Worm (Caenorhabditis elegans): ENCODE data around the gene nsph-3.1.

Gene nsph-3.1

DNA sequence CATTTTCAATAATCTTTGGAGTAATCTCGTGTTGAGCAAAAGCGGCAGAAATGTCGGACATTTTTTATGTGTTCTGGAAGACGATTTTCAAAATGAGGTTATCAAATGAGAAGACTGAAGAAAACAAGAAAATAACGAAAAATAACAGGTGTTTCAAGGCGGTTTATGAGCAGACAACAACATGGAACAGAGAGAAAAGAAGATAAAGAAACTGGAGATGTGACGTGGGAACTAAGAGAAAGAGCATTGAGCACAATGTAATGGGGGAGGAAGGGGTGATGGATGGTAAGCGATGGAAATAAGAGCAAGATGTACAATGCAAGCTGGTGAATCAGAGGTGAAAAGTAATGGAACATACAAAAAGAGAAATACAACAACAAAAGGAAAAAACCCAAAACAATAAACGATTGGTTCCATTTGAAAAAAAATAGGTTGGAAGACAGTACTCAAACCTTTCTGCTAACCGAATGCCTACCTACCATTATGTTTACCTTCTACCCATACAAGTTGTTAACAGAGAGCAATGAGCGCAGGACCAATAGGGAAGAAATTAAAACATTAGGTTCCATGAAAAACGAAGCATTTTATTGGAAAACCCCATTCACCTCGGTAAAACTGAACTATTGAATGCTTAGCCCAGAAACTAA is 8.1 kb downstream of the nsph-3.1 start, which contains the start of gene Y69E1A.5:
Y69E1A.5 (minus strand) TSS at position 73 of the 647 bp plus-strand sequence.
- TF ChIP-seq unc-62 (GFP tag; optimal IDR thresholded peaks at IDR 0.05 in 1 of 2) (peak in 1 of 2 experiments; percentile 97), unc-62 (tag; optimal IDR thresholded peaks at IDR 0.05) (no peak), nhr-25 (tag; optimal IDR thresholded peaks at IDR 0.05; ENCODE audit: borderline replicate concordance, insufficient read depth) (no peak), aly-2 (tag; optimal IDR thresholded peaks at IDR 0.05) (no peak), daf-16 (GFP tag; optimal IDR thresholded peaks at IDR 0.05) (peak in 1 of 2 experiments; percentile 41), daf-16 (tag; optimal IDR thresholded peaks at IDR 0.05) (no peak)

DNA sequence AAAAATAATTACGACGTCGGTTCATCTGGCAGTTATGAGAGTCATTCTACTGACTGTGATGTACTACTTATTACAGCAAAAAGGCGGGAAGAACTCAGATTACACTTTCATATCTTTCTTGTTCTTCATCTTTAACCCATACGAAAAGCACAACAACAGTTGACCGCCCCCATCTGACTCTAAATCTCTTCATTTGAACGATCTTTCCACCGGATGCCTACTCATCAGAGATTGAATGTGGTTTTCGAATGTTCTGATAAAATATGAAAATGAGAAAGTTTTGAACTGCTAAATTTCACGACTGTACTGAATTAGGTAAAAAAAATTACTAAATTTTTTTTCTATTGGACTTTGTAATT is 8.6 kb downstream of the nsph-3.1 start, which contains the start of gene sri-19:
sri-19 (plus strand) TSS at position 143 of the 359 bp plus-strand sequence.
- TF ChIP-seq F26F4.8 (GFP tag; conservative IDR thresholded peaks at IDR 0.05) = no peak
- no peak for TF ChIP-seq saeg-2 (GFP tag; IDR thresholded peaks at IDR 0.05)

DNA sequence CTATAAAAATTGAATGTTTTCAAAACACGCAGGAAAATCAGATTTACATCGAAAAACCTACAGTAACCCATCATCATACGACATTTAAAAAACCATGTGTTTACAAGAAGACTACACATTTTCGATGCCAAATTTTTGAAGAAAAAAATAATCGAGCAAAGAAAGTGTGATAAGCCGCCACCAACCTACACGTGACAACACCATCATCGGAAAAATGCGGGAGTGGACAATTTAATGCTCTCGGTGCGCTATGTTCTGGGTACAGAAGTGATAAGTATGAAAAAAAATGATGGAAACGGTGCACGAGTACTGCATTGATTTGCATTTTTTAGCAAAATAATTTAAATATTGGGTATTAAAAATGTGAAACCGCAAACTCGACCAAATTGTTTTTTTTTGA is 15.1 kb downstream of the nsph-3.1 start:
- TF ChIP-seq spr-3 (GFP tag; optimal IDR thresholded peaks at IDR 0.05) (no peak), tag-97 (GFP tag; IDR thresholded peaks at IDR 0.05) (no peak), zfp-2 (tag; optimal IDR thresholded peaks at IDR 0.05) (no peak), pqm-1 (tag; optimal IDR thresholded peaks at IDR 0.05) (no peak), ceh-44 (GFP tag; IDR thresholded peaks at IDR 0.05) (no peak), nhr-77 (tag; optimal IDR thresholded peaks at IDR 0.05) (peak; percentile 24), unc-62 (GFP tag; optimal IDR thresholded peaks at IDR 0.05 in 1 of 2) (no peak), unc-62 (tag; optimal IDR thresholded peaks at IDR 0.05) (no peak), lin-39 (tag; optimal IDR thresholded peaks at IDR 0.05) (no peak), ceh-28 (tag; optimal IDR thresholded peaks at IDR 0.05) (no peak), T26A8.4 (GFP tag; IDR thresholded peaks at IDR 0.05) (no peak), rbr-2 (tag; optimal IDR thresholded peaks at IDR 0.05) (no peak), F49E8.2 (tag; optimal IDR thresholded peaks at IDR 0.05; ENCODE audit: borderline replicate concordance) (no peak), egl-43 (GFP tag; IDR thresholded peaks at IDR 0.05) (no peak), ztf-11 (tag; optimal IDR thresholded peaks at IDR 0.05) (no peak), nhr-111 (GFP tag; optimal IDR thresholded peaks at IDR 0.05) (no peak), ceh-82 (tag; optimal IDR thresholded peaks at IDR 0.05) (no peak), hlh-11 (tag; optimal IDR thresholded peaks at IDR 0.05) (no peak), lsy-2 (tag; optimal IDR thresholded peaks at IDR 0.05) (no peak), daf-16 (GFP tag; optimal IDR thresholded peaks at IDR 0.05) (no peak), daf-16 (tag; optimal IDR thresholded peaks at IDR 0.05) (peak; percentile 55), nhr-48 (tag; optimal IDR thresholded peaks at IDR 0.05) (peak; percentile 50), fos-1 (tag; optimal IDR thresholded peaks at IDR 0.05) (no peak), nhr-6 (tag; optimal IDR thresholded peaks at IDR 0.05) (no peak), F26F4.8 (GFP tag; conservative IDR thresholded peaks at IDR 0.05) (no peak), lin-15B (tag; optimal IDR thresholded peaks at IDR 0.05) (no peak), Y5F2A.4 (GFP tag; optimal IDR thresholded peaks at IDR 0.05) (no peak), cey-2 (tag; optimal IDR thresholded peaks at IDR 0.05; ENCODE audit: borderline replicate concordance, insufficient read depth) (no peak), tra-1 (GFP tag; IDR thresholded peaks at IDR 0.05) (no peak), mdt-29 (GFP tag; IDR thresholded peaks at IDR 0.05) (no peak), madf-5 (GFP tag; IDR thresholded peaks at IDR 0.05) (no peak), T20F7.1 (GFP tag; optimal IDR thresholded peaks at IDR 0.05) (no peak), php-3 (GFP tag; IDR thresholded peaks at IDR 0.05) (no peak), egl-27 (tag; optimal IDR thresholded peaks at IDR 0.05) (no peak), dve-1 (tag; optimal IDR thresholded peaks at IDR 0.05; ENCODE audit: insufficient read depth) (peak; percentile 52), snpc-4 (tag; optimal IDR thresholded peaks at IDR 0.05) (no peak), nhr-11 (tag; optimal IDR thresholded peaks at IDR 0.05) (no peak), dmd-6 (GFP tag; IDR thresholded peaks at IDR 0.05) (peak; percentile 72), attf-4 (tag; optimal IDR thresholded peaks at IDR 0.05) (no peak), zip-2 (tag; optimal IDR thresholded peaks at IDR 0.05) (no peak), mdl-1 (tag; optimal IDR thresholded peaks at IDR 0.05) (peak in 1 of 2 experiments; percentile 1), zip-11 (GFP tag; IDR thresholded peaks at IDR 0.05) (no peak), ZK546.5 (tag; optimal IDR thresholded peaks at IDR 0.05) (no peak), ceh-62 (tag; optimal IDR thresholded peaks at IDR 0.05) (no peak)
